Worm (Caenorhabditis elegans): Measurements from ENCODE around the gene EGAP1.1.

DNA sequence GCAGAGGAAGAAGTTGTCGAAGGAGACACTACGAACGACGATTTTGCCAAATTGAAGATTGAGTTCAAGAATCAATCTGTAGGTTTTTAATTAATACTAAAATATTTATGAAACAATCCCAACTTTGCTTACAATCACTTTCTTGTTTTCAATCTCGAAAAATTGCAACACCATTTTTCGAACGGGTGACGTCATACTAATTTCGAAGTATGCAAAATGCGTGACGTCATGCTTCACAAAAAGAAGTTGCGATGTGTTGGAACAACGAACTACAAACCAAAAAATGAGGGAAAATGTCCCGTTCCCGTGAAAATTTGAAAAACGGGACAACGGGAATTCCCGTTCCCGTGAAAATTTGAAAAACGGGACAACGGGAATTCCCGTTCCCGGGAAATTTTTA lies 30.6 kb upstream of the EGAP1.1 start:
- TF ChIP-seq elt-1 (tag; optimal IDR thresholded peaks at IDR 0.05; ENCODE audit: borderline replicate concordance, insufficient read depth) (no peak), lin-13 (tag; optimal IDR thresholded peaks at IDR 0.05) (no peak), ces-1 (GFP tag; optimal IDR thresholded peaks at IDR 0.05) (no peak), nhr-2 (tag; optimal IDR thresholded peaks at IDR 0.05) (no peak), unc-39 (tag; optimal IDR thresholded peaks at IDR 0.05) (no peak), unc-62 (GFP tag; optimal IDR thresholded peaks at IDR 0.05) (no peak)
